Worm (Caenorhabditis elegans) whole organism, young adult: ENCODE results near the gene C52D10.3.
"Not testable (repeated sequence)": the region's sequence is repeated elsewhere in the genome, so short reads cannot be mapped to it uniquely, and the experiment has no call there.

Source experiments
- F49E8.2 ChIP-seq: sonication (generic microtip); optimal IDR thresholded peaks from 3 replicates; lab custom pipeline; 2017; ENCODE audit warnings: missing genetic modification characterization, mild to moderate bottlenecking, missing compliant biosample characterization, antibody characterized with exemption, moderate library complexity; ENCODE audit not compliant: insufficient read depth
- attf-6 ChIP-seq: fragments of 200-800 bp; sonication (Bioruptor generic); IDR thresholded peaks from 2 replicates; pipeline ENCODE4 v1.3.6; 2022; ENCODE audit warnings: missing genetic modification reagents, missing genetic modification characterization, missing compliant biosample characterization
- let-607 ChIP-seq, 2 experiments: fragments of 200-800 bp in 1 of 2; sonication (Bioruptor generic) in 1 of 2; sonication (generic microtip) in 1 of 2; optimal IDR thresholded peaks; 2 replicates each; lab custom pipeline; 2016 to 2018; ENCODE audit warnings: mild to moderate bottlenecking in 2 of 2, missing compliant biosample characterization in 2 of 2, missing genetic modification characterization in 2 of 2, moderate library complexity in 2 of 2, missing genotype in 1 of 2
- mel-28 ChIP-seq: sonication (generic microtip); optimal IDR thresholded peaks from 2 replicates; lab custom pipeline; 2016; ENCODE audit warnings: borderline replicate concordance, mild to moderate bottlenecking, missing genetic modification characterization, missing compliant biosample characterization
- snpc-4 ChIP-seq, 5 experiments: fragments of 150-350 bp in 1 of 5; sonication (generic microtip) in 4 of 5; optimal IDR thresholded peaks; 2 replicates each; lab custom pipeline; 2014 to 2018; ENCODE audit warnings: missing genetic modification characterization in 5 of 5, missing biosample characterization in 3 of 5, antibody characterized with exemption in 2 of 5, mild to moderate bottlenecking in 2 of 5, missing compliant biosample characterization in 2 of 5, missing genotype in 2 of 5, moderate library complexity in 2 of 5, missing genetic modification reagents in 1 of 5
- somi-1 ChIP-seq: fragments of 200-800 bp; sonication (Bioruptor generic); optimal IDR thresholded peaks from 2 replicates; lab custom pipeline; 2018; ENCODE audit warnings: mild to moderate bottlenecking, missing genetic modification characterization, missing compliant biosample characterization
- unc-62 ChIP-seq: fragments of 150-350 bp; optimal IDR thresholded peaks from 2 replicates; lab custom pipeline; 2014; ENCODE audit warnings: missing biosample characterization, missing genetic modification reagents, missing genetic modification characterization
- zfh-2 ChIP-seq: fragments of 200-800 bp; sonication (Bioruptor generic); conservative IDR thresholded peaks from 2 replicates; pipeline ENCODE4 v1.3.6; 2022; ENCODE audit warnings: missing genetic modification reagents, missing genetic modification characterization, missing compliant biosample characterization

- TF ChIP-seq F49E8.2 (tag; lab: Kevin White, UChicago); snpc-4 (GFP tag; optimal IDR thresholded peaks at IDR 0.05; lab: Kevin White, UChicago); mel-28; let-607 (tag; optimal IDR thresholded peaks at IDR 0.05; lab: Kevin White, UChicago); unc-62 (GFP tag; lab: Kevin White, UChicago); zfh-2 (GFP tag; lab: Robert Waterston, UW); somi-1 (GFP tag; lab: Kevin White, UChicago): not testable (repeated sequence)
- TF ChIP-seq snpc-4 (tag; optimal IDR thresholded peaks at IDR 0.05; lab: Kevin White, UChicago) (peak in 1 of 4 experiments; percentile 82), attf-6 (0 out of 2 replicates have a peak, but pooled peaks have one; percentile 19)
Measured at ce11 chrIV:17127224-17127623, 49.1 kb upstream of the C52D10.3 start.
